Fruit fly (Drosophila melanogaster) whole organism, prepupa: ENCODE measurements around the gene CrebA.

ENCODE experiments used
- Blimp-1 ChIP-seq: fragments of 200-800 bp; sonication (Bioruptor generic); optimal IDR thresholded peaks from 3 replicates; lab custom pipeline; 2017; ENCODE audit warnings: missing biosample characterization, missing genetic modification characterization, mild to moderate bottlenecking, moderate library complexity, missing genetic modification reagents
- CG10631 ChIP-seq: fragments of 200-800 bp; sonication (Bioruptor generic); optimal IDR thresholded peaks from 2 replicates; lab custom pipeline; 2016; ENCODE audit warnings: missing biosample characterization, missing genetic modification characterization
- CG10669 ChIP-seq: fragments of 200-800 bp; sonication (Bioruptor generic); optimal IDR thresholded peaks from 3 replicates; lab custom pipeline; 2018; ENCODE audit warnings: missing biosample characterization, mild to moderate bottlenecking, missing genetic modification characterization, moderate library complexity
- CG11762 ChIP-seq: fragments of 200-800 bp; sonication (Bioruptor generic); optimal IDR thresholded peaks from 3 replicates; lab custom pipeline; 2016; ENCODE audit warnings: missing biosample characterization, missing genetic modification characterization; ENCODE audit not compliant: insufficient read depth
- CG15336 ChIP-seq: fragments of 200-800 bp; sonication (Bioruptor generic); IDR thresholded peaks from 2 replicates; pipeline ENCODE4 v1.3.6; 2022; ENCODE audit warnings: missing biosample characterization, missing genetic modification characterization
- CG1621 ChIP-seq: fragments of 200-800 bp; sonication (Bioruptor generic); optimal IDR thresholded peaks from 3 replicates; lab custom pipeline; 2018; ENCODE audit warnings: missing biosample characterization, mild to moderate bottlenecking, missing genetic modification characterization
- CG16779 ChIP-seq: fragments of 200-800 bp; sonication (Bioruptor generic); optimal IDR thresholded peaks from 3 replicates; lab custom pipeline; 2017; ENCODE audit warnings: missing biosample characterization, mild to moderate bottlenecking, missing genetic modification characterization
- CG3032 ChIP-seq: fragments of 200-800 bp; optimal IDR thresholded peaks from 2 replicates; lab custom pipeline; 2019; ENCODE audit warnings: missing biosample characterization, mild to moderate bottlenecking, missing genetic modification characterization, moderate library complexity
- CG31627 ChIP-seq: fragments of 200-800 bp; sonication (Bioruptor generic); optimal IDR thresholded peaks from 3 replicates; lab custom pipeline; 2016; ENCODE audit warnings: missing biosample characterization, missing genetic modification characterization
- CG34406 ChIP-seq: fragments of 200-800 bp; sonication (Bioruptor generic); optimal IDR thresholded peaks from 3 replicates; lab custom pipeline; 2016; ENCODE audit warnings: missing biosample characterization, missing genetic modification characterization
- CG3919 ChIP-seq: fragments of 200-800 bp; sonication (Bioruptor generic); optimal IDR thresholded peaks from 3 replicates; lab custom pipeline; 2016; ENCODE audit warnings: missing biosample characterization, missing genetic modification characterization
- CG4318 ChIP-seq: fragments of 200-800 bp; sonication (Bioruptor generic); optimal IDR thresholded peaks from 3 replicates; lab custom pipeline; 2017; ENCODE audit warnings: missing biosample characterization, mild to moderate bottlenecking, missing genetic modification characterization
- CG6276 ChIP-seq: fragments of 200-800 bp; sonication (Bioruptor generic); optimal IDR thresholded peaks from 2 replicates; lab custom pipeline; 2017; ENCODE audit warnings: missing biosample characterization, mild to moderate bottlenecking, missing genetic modification characterization
- CG6792 ChIP-seq: fragments of 200-800 bp; sonication (Bioruptor generic); optimal IDR thresholded peaks from 3 replicates; lab custom pipeline; 2016; ENCODE audit warnings: missing biosample characterization, missing genetic modification characterization
- CG6808 ChIP-seq: fragments of 200-800 bp; sonication (Bioruptor generic); optimal IDR thresholded peaks from 3 replicates; lab custom pipeline; 2017; ENCODE audit warnings: missing biosample characterization, missing genetic modification characterization, mild to moderate bottlenecking, moderate library complexity, missing genetic modification reagents
- CG6854 ChIP-seq: fragments of 200-800 bp; sonication (Bioruptor generic); optimal IDR thresholded peaks from 2 replicates; lab custom pipeline; 2017; ENCODE audit warnings: missing biosample characterization, mild to moderate bottlenecking, missing genetic modification characterization
- CG7368 ChIP-seq: fragments of 200-800 bp; sonication (Bioruptor generic); optimal IDR thresholded peaks from 3 replicates; lab custom pipeline; 2016; ENCODE audit warnings: missing biosample characterization, missing genetic modification characterization
- CG8119 ChIP-seq: fragments of 200-800 bp; sonication (Bioruptor generic); IDR thresholded peaks from 3 replicates; pipeline ENCODE4 v1.3.6; 2022; ENCODE audit warnings: missing biosample characterization, missing genetic modification characterization
- CG8319 ChIP-seq: fragments of 200-800 bp; sonication (Bioruptor generic); optimal IDR thresholded peaks from 3 replicates; lab custom pipeline; 2016; ENCODE audit warnings: missing biosample characterization, missing genetic modification characterization
- CG8632 ChIP-seq: fragments of 200-800 bp; sonication (Bioruptor generic); optimal IDR thresholded peaks from 3 replicates; lab custom pipeline; 2016; ENCODE audit warnings: missing biosample characterization, missing genetic modification characterization
- CG9139 ChIP-seq: fragments of 200-800 bp; sonication (Bioruptor generic); optimal IDR thresholded peaks from 3 replicates; lab custom pipeline; 2017; ENCODE audit warnings: missing biosample characterization, mild to moderate bottlenecking, missing genetic modification characterization
- Eip75B ChIP-seq: fragments of 200-800 bp; sonication (Bioruptor generic); optimal IDR thresholded peaks from 3 replicates; lab custom pipeline; 2016; ENCODE audit warnings: missing biosample characterization, missing genetic modification characterization
- Eip78C ChIP-seq: fragments of 200-800 bp; sonication (Bioruptor generic); peaks from one replicate; lab custom pipeline; 2016; ENCODE audit warnings: missing biosample characterization, missing genetic modification characterization
- Eip93F ChIP-seq: fragments of 200-800 bp; sonication (Bioruptor generic); optimal IDR thresholded peaks from 2 replicates; lab custom pipeline; 2016; ENCODE audit warnings: missing biosample characterization, mild to moderate bottlenecking, missing genetic modification characterization
- Ets21C ChIP-seq: fragments of 200-800 bp; sonication (Bioruptor generic); optimal IDR thresholded peaks from 3 replicates; lab custom pipeline; 2016; ENCODE audit warnings: missing biosample characterization, missing genetic modification characterization
- Gug ChIP-seq: fragments of 200-800 bp; sonication (Bioruptor generic); IDR thresholded peaks from 2 replicates; pipeline ENCODE4 v1.3.6; 2022; ENCODE audit warnings: missing biosample characterization, missing genetic modification characterization
- Hr38 ChIP-seq: sonication (Bioruptor generic); optimal IDR thresholded peaks from 2 replicates; lab custom pipeline; 2016; ENCODE audit warnings: missing biosample characterization, missing genetic modification characterization
- Hr39 ChIP-seq: fragments of 200-800 bp; sonication (Bioruptor generic); optimal IDR thresholded peaks from 2 replicates; lab custom pipeline; 2016; ENCODE audit warnings: missing biosample characterization, missing genetic modification characterization
- Hr4 ChIP-seq: fragments of 200-800 bp; sonication (Bioruptor generic); optimal IDR thresholded peaks from 3 replicates; lab custom pipeline; 2016; ENCODE audit warnings: missing biosample characterization, missing genetic modification characterization
- Met ChIP-seq: fragments of 200-800 bp; sonication (Bioruptor generic); optimal IDR thresholded peaks from 3 replicates; lab custom pipeline; 2016; ENCODE audit warnings: missing biosample characterization, missing genetic modification characterization
- OdsH ChIP-seq: fragments of 200-800 bp; sonication (Bioruptor generic); optimal IDR thresholded peaks from 3 replicates; lab custom pipeline; 2016; ENCODE audit warnings: missing biosample characterization, missing genetic modification characterization
- Smox ChIP-seq: fragments of 200-800 bp; sonication (Bioruptor generic); optimal IDR thresholded peaks from 3 replicates; lab custom pipeline; 2016; ENCODE audit warnings: missing biosample characterization, missing genetic modification characterization
- Sox102F ChIP-seq: fragments of 200-800 bp; sonication (Bioruptor generic); optimal IDR thresholded peaks from 2 replicates; lab custom pipeline; 2016; ENCODE audit warnings: missing biosample characterization, mild to moderate bottlenecking, missing genetic modification characterization
- dac ChIP-seq: fragments of 200-800 bp; sonication (Bioruptor generic); optimal IDR thresholded peaks from 2 replicates; lab custom pipeline; 2017; ENCODE audit warnings: missing biosample characterization, mild to moderate bottlenecking, missing genetic modification characterization
- dsx ChIP-seq: fragments of 200-800 bp; optimal IDR thresholded peaks from 3 replicates; lab custom pipeline; 2019; ENCODE audit warnings: missing biosample characterization, mild to moderate bottlenecking, missing genetic modification characterization, moderate library complexity; ENCODE audit not compliant: poor library complexity, severe bottlenecking
- eg ChIP-seq: fragments of 200-800 bp; sonication (Bioruptor generic); IDR thresholded peaks from 3 replicates; pipeline ENCODE4 v1.3.6; 2022; ENCODE audit warnings: missing biosample characterization, missing genetic modification characterization
- esn ChIP-seq: fragments of 200-800 bp; sonication (Bioruptor generic); optimal IDR thresholded peaks from 2 replicates; lab custom pipeline; 2016; ENCODE audit warnings: missing biosample characterization, mild to moderate bottlenecking, missing genetic modification characterization, moderate library complexity
- fd59A ChIP-seq: fragments of 200-800 bp; sonication (Bioruptor generic); optimal IDR thresholded peaks from 2 replicates; lab custom pipeline; 2017; ENCODE audit warnings: missing biosample characterization, mild to moderate bottlenecking, missing genetic modification characterization, missing genetic modification reagents
- fkh ChIP-seq: fragments of 200-800 bp; sonication (Bioruptor generic); optimal IDR thresholded peaks from 3 replicates; lab custom pipeline; 2017; ENCODE audit warnings: missing biosample characterization, mild to moderate bottlenecking, missing genetic modification characterization, moderate library complexity
- net ChIP-seq: fragments of 200-800 bp; sonication (Bioruptor generic); optimal IDR thresholded peaks from 3 replicates; lab custom pipeline; 2016; ENCODE audit warnings: missing biosample characterization, missing genetic modification characterization
- pdm3 ChIP-seq: fragments of 200-800 bp; sonication (Bioruptor generic); optimal IDR thresholded peaks from 3 replicates; lab custom pipeline; 2016; ENCODE audit warnings: missing biosample characterization, missing genetic modification characterization
- spab ChIP-seq: fragments of 200-800 bp; sonication (Bioruptor generic); optimal IDR thresholded peaks from 2 replicates; lab custom pipeline; 2017; ENCODE audit warnings: missing biosample characterization, mild to moderate bottlenecking, missing genetic modification characterization, missing genetic modification reagents
- ss ChIP-seq, 2 experiments: fragments of 200-800 bp; sonication (Bioruptor generic); optimal IDR thresholded peaks; 2 replicates in 1 of 2; 3 replicates in 1 of 2; lab custom pipeline; 2017 to 2018; ENCODE audit warnings: mild to moderate bottlenecking in 2 of 2, missing biosample characterization in 2 of 2, missing genetic modification characterization in 2 of 2, moderate library complexity in 1 of 2
- svp ChIP-seq: fragments of 200-800 bp; sonication (Bioruptor generic); peaks from one replicate; lab custom pipeline; 2016; ENCODE audit warnings: missing biosample characterization, missing genetic modification characterization
- topi ChIP-seq: fragments of 200-800 bp; sonication (Bioruptor generic); optimal IDR thresholded peaks from 3 replicates; lab custom pipeline; 2016; ENCODE audit warnings: missing biosample characterization, missing genetic modification characterization
- vri ChIP-seq: fragments of 200-800 bp; sonication (Bioruptor generic); optimal IDR thresholded peaks from 3 replicates; lab custom pipeline; 2016; ENCODE audit warnings: missing biosample characterization, mild to moderate bottlenecking, missing genetic modification characterization

The CrebA gene

DNA sequence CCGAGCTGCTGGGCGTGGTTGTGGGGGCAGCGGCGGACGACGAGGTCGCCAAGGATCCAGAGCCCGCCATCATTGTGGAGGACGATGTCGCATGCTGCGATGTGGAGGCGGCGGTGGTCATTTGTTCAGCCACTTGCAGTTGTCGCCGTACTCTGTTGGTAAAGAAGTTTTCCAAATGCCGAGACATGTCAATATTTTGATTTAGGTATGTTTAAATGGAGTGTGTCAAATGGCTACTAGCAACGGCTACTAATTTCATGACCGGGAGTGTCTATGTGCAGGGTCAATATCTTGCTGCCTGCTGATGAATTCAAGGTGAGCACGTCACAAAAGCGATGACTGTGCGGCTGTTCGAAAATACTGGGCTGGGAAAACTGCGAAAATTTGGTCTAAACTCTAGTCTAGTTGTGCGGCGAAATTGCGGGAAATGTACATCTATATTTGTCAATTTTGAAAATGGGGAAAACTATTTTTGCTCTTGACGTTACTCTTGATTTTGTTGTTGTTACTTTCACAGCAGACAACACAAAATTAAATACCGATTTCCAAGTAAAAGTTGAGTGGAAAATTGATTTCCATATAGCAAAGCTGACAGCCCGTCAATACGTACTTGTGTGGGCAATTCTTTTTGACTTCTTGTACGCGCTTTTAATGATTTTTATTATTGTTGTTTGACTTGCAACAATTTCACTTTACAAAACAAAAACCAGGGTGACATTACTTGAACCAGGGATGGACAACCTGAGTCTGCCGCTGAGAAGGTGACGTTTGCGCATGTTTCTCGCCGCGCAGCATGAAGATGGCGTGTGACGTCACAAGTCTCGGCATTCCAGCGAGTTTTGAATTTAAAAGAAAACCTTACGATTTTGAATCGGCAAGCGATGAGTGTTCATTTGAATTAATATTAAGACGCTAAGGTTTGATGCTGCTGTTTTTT lies 52.5 kb downstream of the CrebA start, which contains the start of gene CG7656 (continued):
- TF ChIP-seq fd59A (GFP tag; lab: Kevin White, UChicago) (peak; percentile 2), Sox102F (GFP tag; lab: Kevin White, UChicago) (no peak), Hr4 (GFP tag; lab: Kevin White, UChicago) (peak; percentile 58), CG34406 (no peak), Blimp-1 (GFP tag; lab: Kevin White, UChicago) (no peak), net (peak; percentile 43), CG9139 (GFP tag; lab: Kevin White, UChicago) (no peak), CG6854 (GFP tag; lab: Kevin White, UChicago) (peak; percentile 12), CG3919 (peak; percentile 78), Smox (GFP tag; lab: Kevin White, UChicago) (peak; percentile 68), CG7368 (peak; percentile 56)

DNA sequence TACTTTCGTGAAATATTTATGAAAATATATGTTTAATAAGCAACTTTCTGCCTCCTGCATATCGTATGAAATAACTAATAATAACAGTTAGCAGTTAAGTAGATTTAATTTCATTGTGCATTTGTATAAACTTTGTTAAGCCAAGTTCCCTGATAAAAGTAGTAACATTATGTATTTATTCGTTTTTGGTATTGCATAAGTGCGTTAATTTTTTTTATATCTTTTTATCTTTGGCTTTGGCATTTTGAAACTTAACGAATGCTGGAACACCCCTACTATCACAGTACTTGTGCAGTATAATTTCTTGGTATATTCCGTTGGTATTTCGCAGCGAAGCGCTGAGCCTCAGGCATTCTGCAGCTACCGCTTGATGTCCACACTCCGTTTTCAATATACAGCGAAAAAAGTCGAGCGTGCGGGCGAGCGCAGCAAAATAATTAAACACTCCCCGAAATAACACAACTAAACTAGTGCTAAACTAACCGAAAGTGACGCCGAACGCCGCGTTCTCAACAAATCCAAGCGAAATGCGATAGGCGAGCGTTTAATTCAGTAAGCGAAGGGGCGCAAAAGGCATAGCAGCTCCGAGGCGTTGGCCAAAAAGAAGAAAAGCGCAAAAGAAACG lies 53.4 kb downstream of the CrebA start, which contains the start of gene RhoGAP71E:
Gene RhoGAP71E (plus strand): TSS at position 347 of the 625 bp plus-strand sequence.
- peak; percentile 8 for TF ChIP-seq CG1621 (tag; lab: Kevin White, UChicago)
- peak; percentile 75 for TF ChIP-seq CG8119 (GFP tag; lab: Robert Waterston, UW)
- no peak for TF ChIP-seq fkh (GFP tag; lab: Kevin White, UChicago)
- no peak for TF ChIP-seq CG6792
- TF ChIP-seq esn = peak; percentile 19
- no peak for TF ChIP-seq OdsH (GFP tag; lab: Kevin White, UChicago)
- no peak for TF ChIP-seq fd59A (GFP tag; lab: Kevin White, UChicago)
- peak; percentile 77 for TF ChIP-seq CG6854 (GFP tag; lab: Kevin White, UChicago)
- TF ChIP-seq CG11762 (GFP tag; lab: Kevin White, UChicago) = no peak
- no peak for TF ChIP-seq CG8632 (GFP tag; lab: Kevin White, UChicago)
- peak; percentile 43 for TF ChIP-seq dsx (GFP tag; lab: Kevin White, UChicago)
- TF ChIP-seq CG9139 (GFP tag; lab: Kevin White, UChicago) = no peak
- TF ChIP-seq svp (GFP tag; lab: Kevin White, UChicago) = no peak
- no peak for TF ChIP-seq vri (GFP tag; lab: Kevin White, UChicago)
- TF ChIP-seq Ets21C (GFP tag; lab: Kevin White, UChicago) = no peak
- peak; percentile 46 for TF ChIP-seq Gug (GFP tag; lab: Robert Waterston, UW)
- no peak for TF ChIP-seq Eip75B (GFP tag; lab: Kevin White, UChicago)
- peak; percentile 9 for TF ChIP-seq CG6808 (GFP tag; lab: Kevin White, UChicago)
- no peak for TF ChIP-seq CG7368
- TF ChIP-seq CG3032 (tag; lab: Kevin White, UChicago) = peak; percentile 50
- TF ChIP-seq CG34406 = no peak
- peak; percentile 22 for TF ChIP-seq Sox102F (GFP tag; lab: Kevin White, UChicago)
- TF ChIP-seq CG31627 (GFP tag; lab: Kevin White, UChicago) = no peak
- TF ChIP-seq spab = no peak
- peak; percentile 23 for TF ChIP-seq CG10669
- TF ChIP-seq Blimp-1 (GFP tag; lab: Kevin White, UChicago) = no peak
- peak; percentile 67 for TF ChIP-seq Eip78C (GFP tag; lab: Kevin White, UChicago)
- TF ChIP-seq CG10631 (GFP tag; lab: Kevin White, UChicago) = no peak
- TF ChIP-seq Hr38 (GFP tag; lab: Kevin White, UChicago) = no peak
- no peak for TF ChIP-seq Hr39
- no peak for TF ChIP-seq dac (GFP tag; lab: Kevin White, UChicago)
- no peak for TF ChIP-seq topi
- TF ChIP-seq pdm3 (GFP tag; lab: Kevin White, UChicago) = no peak
- peak; percentile 63 for TF ChIP-seq CG15336
- TF ChIP-seq ss (GFP tag; optimal IDR thresholded peaks at IDR 0.05; lab: Kevin White, UChicago) = peak in 1 of 2 experiments; percentile 58
- peak; percentile 54 for TF ChIP-seq CG16779
- no peak for TF ChIP-seq CG4318 (GFP tag; lab: Kevin White, UChicago)
- no peak for TF ChIP-seq CG6276 (GFP tag; lab: Kevin White, UChicago)
- TF ChIP-seq Met (GFP tag; lab: Kevin White, UChicago) = no peak
- TF ChIP-seq eg (GFP tag; lab: Robert Waterston, UW) = peak; percentile 55; the same call in 2 of the 3 replicates
- TF ChIP-seq CG8319 (GFP tag; lab: Kevin White, UChicago) = no peak
- no peak for TF ChIP-seq net
- no peak for TF ChIP-seq Eip93F (GFP tag; lab: Kevin White, UChicago)
